Fruit fly (Drosophila melanogaster) whole organism, embryonic: ENCODE measurements around the gene Sfxn2.

Source experiments
- CG1024 ChIP-seq: fragments of 200-800 bp; sonication (Bioruptor generic); IDR thresholded peaks from 2 replicates; pipeline ENCODE4 v1.3.6; 2022; ENCODE audit warnings: missing biosample characterization, missing genetic modification characterization
- CG10543 ChIP-seq: fragments of 200-800 bp; sonication (Bioruptor generic); optimal IDR thresholded peaks from 3 replicates; lab custom pipeline; 2017; ENCODE audit warnings: missing biosample characterization, mild to moderate bottlenecking, missing genetic modification characterization, moderate library complexity
- CG11398 ChIP-seq: fragments of 200-800 bp; sonication (Bioruptor generic); optimal IDR thresholded peaks from 2 replicates; lab custom pipeline; 2016; ENCODE audit warnings: missing biosample characterization, missing genetic modification characterization
- CG11456 ChIP-seq: fragments of 200-800 bp; sonication (Bioruptor generic); IDR thresholded peaks from 3 replicates; pipeline ENCODE4 v1.3.6; 2022; ENCODE audit warnings: missing biosample characterization, missing genetic modification characterization
- CG11696 ChIP-seq: fragments of 200-800 bp; sonication (Bioruptor generic); IDR thresholded peaks from 2 replicates; pipeline ENCODE4 v1.3.6; 2022; ENCODE audit warnings: missing biosample characterization, missing genetic modification characterization
- CG12219 ChIP-seq: fragments of 200-800 bp; sonication (Bioruptor generic); optimal IDR thresholded peaks from 3 replicates; lab custom pipeline; 2018; ENCODE audit warnings: missing biosample characterization, mild to moderate bottlenecking, missing genetic modification characterization
- CG12299 ChIP-seq: fragments of 200-800 bp; sonication (Bioruptor generic); optimal IDR thresholded peaks from 2 replicates; lab custom pipeline; 2018; ENCODE audit warnings: missing biosample characterization, mild to moderate bottlenecking, missing genetic modification characterization
- CG13624 ChIP-seq: fragments of 200-800 bp; sonication (Bioruptor generic); optimal IDR thresholded peaks from 2 replicates; lab custom pipeline; 2016; ENCODE audit warnings: missing biosample characterization, missing genetic modification characterization
- CG15269 ChIP-seq: fragments of 200-800 bp; sonication (Bioruptor generic); optimal IDR thresholded peaks from 2 replicates; lab custom pipeline; 2018; ENCODE audit warnings: missing biosample characterization, mild to moderate bottlenecking, missing genetic modification characterization, moderate library complexity
- CG1647 ChIP-seq: fragments of 200-800 bp; sonication (Bioruptor generic); optimal IDR thresholded peaks from 3 replicates; lab custom pipeline; 2016; ENCODE audit warnings: missing biosample characterization, missing genetic modification characterization
- CG2875 ChIP-seq: fragments of 200-800 bp; sonication (Bioruptor generic); optimal IDR thresholded peaks from 2 replicates; lab custom pipeline; 2017; ENCODE audit warnings: missing biosample characterization, mild to moderate bottlenecking, missing genetic modification characterization, missing genetic modification reagents
- CG34224 ChIP-seq: fragments of 200-800 bp; sonication (Bioruptor generic); IDR thresholded peaks from 3 replicates; pipeline ENCODE4 v1.3.6; 2022; ENCODE audit warnings: missing biosample characterization, missing genetic modification characterization; ENCODE audit not compliant: partially characterized antibody
- CG3726 ChIP-seq: fragments of 200-800 bp; sonication (Bioruptor generic); IDR thresholded peaks from 3 replicates; pipeline ENCODE4, ENCODE4 v1.3.6; 2022; ENCODE audit warnings: missing biosample characterization, missing genetic modification characterization
- CG4404 ChIP-seq: fragments of 200-800 bp; sonication (Bioruptor generic); IDR thresholded peaks from 2 replicates; pipeline ENCODE4 v1.3.6; 2022; ENCODE audit warnings: missing biosample characterization, missing genetic modification characterization
- CG6791 ChIP-seq: fragments of 200-800 bp; sonication (Bioruptor generic); IDR thresholded peaks from 3 replicates; pipeline ENCODE4 v1.3.6; 2022; ENCODE audit warnings: missing biosample characterization, missing genetic modification characterization; ENCODE audit not compliant: partially characterized antibody
- CG8944 ChIP-seq: fragments of 200-800 bp; sonication (Bioruptor generic); optimal IDR thresholded peaks from 3 replicates; lab custom pipeline; 2016; ENCODE audit warnings: missing biosample characterization, missing genetic modification characterization
- Fer1 ChIP-seq: fragments of 200-800 bp; sonication (Bioruptor generic); optimal IDR thresholded peaks from 2 replicates; lab custom pipeline; 2017; ENCODE audit warnings: missing biosample characterization, mild to moderate bottlenecking, missing genetic modification characterization
- HHEX ChIP-seq: fragments of 200-800 bp; sonication (Bioruptor generic); optimal IDR thresholded peaks from 3 replicates; lab custom pipeline; 2017; ENCODE audit warnings: missing biosample characterization, mild to moderate bottlenecking, missing genetic modification characterization, missing genetic modification reagents
- Hr3 ChIP-seq: fragments of 200-800 bp; sonication (Bioruptor generic); optimal IDR thresholded peaks from 3 replicates; lab custom pipeline; 2016; ENCODE audit warnings: missing biosample characterization, missing genetic modification characterization
- Hr78 ChIP-seq, 2 experiments: fragments of 200-800 bp in 1 of 2; fragments of >200 bp in 1 of 2; sonication (Bioruptor generic) in 1 of 2; optimal IDR thresholded peaks; 2 replicates each; lab custom pipeline; 2017 to 2019; ENCODE audit warnings: missing biosample characterization in 2 of 2, missing genetic modification characterization in 2 of 2, mild to moderate bottlenecking in 1 of 2, moderate library complexity in 1 of 2
- Jarid2 ChIP-seq: fragments of 200-800 bp; sonication (Bioruptor generic); optimal IDR thresholded peaks from 3 replicates; lab custom pipeline; 2017; ENCODE audit warnings: mild to moderate bottlenecking, missing biosample characterization, missing genetic modification reagents, missing genetic modification characterization
- Kr ChIP-seq: fragments of 200-800 bp; sonication (Bioruptor generic); optimal IDR thresholded peaks from 2 replicates; lab custom pipeline; 2017; ENCODE audit warnings: missing biosample characterization, mild to moderate bottlenecking, missing genetic modification characterization
- MBD-R2 ChIP-seq: fragments of 200-800 bp; sonication (Bioruptor generic); IDR thresholded peaks from 2 replicates; pipeline ENCODE4 v1.3.6; 2022; ENCODE audit warnings: missing biosample characterization, missing genetic modification characterization
- Meics ChIP-seq: fragments of 200-800 bp; sonication (Bioruptor generic); optimal IDR thresholded peaks from 2 replicates; lab custom pipeline; 2017; ENCODE audit warnings: missing biosample characterization, mild to moderate bottlenecking, missing genetic modification characterization
- NFAT ChIP-seq: fragments of 200-800 bp; sonication (Bioruptor generic); IDR thresholded peaks from 2 replicates; pipeline ENCODE4 v1.3.6; 2022; ENCODE audit warnings: missing biosample characterization, missing genetic modification characterization
- Opbp ChIP-seq: fragments of 200-800 bp; sonication (Bioruptor generic); IDR thresholded peaks from 3 replicates; pipeline ENCODE4 v1.3.6; 2022; ENCODE audit warnings: missing biosample characterization, missing genetic modification characterization; ENCODE audit not compliant: partially characterized antibody
- Rfx ChIP-seq: fragments of 200-800 bp; sonication (Bioruptor generic); IDR thresholded peaks from 2 replicates; pipeline ENCODE4 v1.3.6; 2022; ENCODE audit warnings: missing biosample characterization, missing genetic modification characterization
- Rx ChIP-seq: fragments of 200-800 bp; sonication (Bioruptor generic); IDR thresholded peaks from 2 replicates; pipeline ENCODE4 v1.3.6; 2022; ENCODE audit warnings: missing biosample characterization, missing genetic modification characterization
- Sry-β ChIP-seq: fragments of 200-800 bp; sonication (Bioruptor generic); optimal IDR thresholded peaks from 2 replicates; lab custom pipeline; 2018; ENCODE audit warnings: missing biosample characterization, mild to moderate bottlenecking, missing genetic modification characterization, moderate library complexity
- Tbp ChIP-seq: fragments of >200 bp; optimal IDR thresholded peaks from 2 replicates; lab custom pipeline; 2018; ENCODE audit warnings: missing biosample characterization, missing genetic modification characterization
- Xbp1 ChIP-seq: fragments of 200-800 bp; sonication (Bioruptor generic); optimal IDR thresholded peaks from 3 replicates; lab custom pipeline; 2016; ENCODE audit warnings: missing biosample characterization, mild to moderate bottlenecking, missing genetic modification characterization
- ase ChIP-seq: fragments of 200-800 bp; sonication (Bioruptor generic); IDR thresholded peaks from 3 replicates; pipeline ENCODE4 v1.3.6; 2022; ENCODE audit warnings: missing biosample characterization, missing genetic modification characterization
- br ChIP-seq: fragments of >200 bp; optimal IDR thresholded peaks from 2 replicates; lab custom pipeline; 2017
- crc ChIP-seq: fragments of 200-800 bp; sonication (Bioruptor generic); optimal IDR thresholded peaks from 2 replicates; lab custom pipeline; 2016; ENCODE audit warnings: missing biosample characterization, missing genetic modification characterization
- dan ChIP-seq: fragments of 200-800 bp; sonication (Bioruptor generic); IDR thresholded peaks from 2 replicates; pipeline ENCODE4 v1.3.6; 2022; ENCODE audit warnings: missing biosample characterization, missing genetic modification characterization
- dmrt99B ChIP-seq: fragments of 200-800 bp; sonication (Bioruptor generic); optimal IDR thresholded peaks from 2 replicates; lab custom pipeline; 2018; ENCODE audit warnings: missing biosample characterization, mild to moderate bottlenecking, missing genetic modification characterization, moderate library complexity
- esg ChIP-seq: fragments of 200-800 bp; sonication (Bioruptor generic); conservative IDR thresholded peaks from 2 replicates; pipeline ENCODE4 v1.3.6; 2022; ENCODE audit warnings: missing biosample characterization, missing genetic modification characterization
- ftz-f1 ChIP-seq: fragments of 200-800 bp; sonication (Bioruptor generic); optimal IDR thresholded peaks from 2 replicates; lab custom pipeline; 2016; ENCODE audit warnings: missing biosample characterization, missing genetic modification characterization
- gcm2 ChIP-seq: fragments of 200-800 bp; sonication (Bioruptor generic); optimal IDR thresholded peaks from 2 replicates; lab custom pipeline; 2016; ENCODE audit warnings: missing biosample characterization, missing genetic modification characterization
- jigr1 ChIP-seq: fragments of 200-800 bp; sonication (Bioruptor generic); IDR thresholded peaks from 3 replicates; pipeline ENCODE4 v1.3.6; 2022; ENCODE audit warnings: missing biosample characterization, missing genetic modification characterization
- knrl ChIP-seq: fragments of 200-800 bp; sonication (Bioruptor generic); IDR thresholded peaks from 3 replicates; pipeline ENCODE4 v1.3.6; 2022; ENCODE audit warnings: missing biosample characterization, missing genetic modification characterization; ENCODE audit not compliant: partially characterized antibody
- lbe ChIP-seq: fragments of 200-800 bp; sonication (Bioruptor generic); optimal IDR thresholded peaks from 2 replicates; lab custom pipeline; 2016; ENCODE audit warnings: missing biosample characterization, mild to moderate bottlenecking, missing genetic modification characterization
- nmo ChIP-seq: fragments of 200-800 bp; sonication (Bioruptor generic); optimal IDR thresholded peaks from 2 replicates; lab custom pipeline; 2018; ENCODE audit warnings: missing biosample characterization, mild to moderate bottlenecking, missing genetic modification characterization, moderate library complexity
- pzg ChIP-seq: fragments of 200-800 bp; sonication (Bioruptor generic); optimal IDR thresholded peaks from 3 replicates; lab custom pipeline; 2018; ENCODE audit warnings: missing biosample characterization, mild to moderate bottlenecking, missing genetic modification characterization, moderate library complexity
- run ChIP-seq: fragments of 200-800 bp; sonication (Bioruptor generic); optimal IDR thresholded peaks from 3 replicates; lab custom pipeline; 2018; ENCODE audit warnings: missing biosample characterization, mild to moderate bottlenecking, missing genetic modification characterization
- sens-2 ChIP-seq: fragments of 200-800 bp; sonication (Bioruptor generic); IDR thresholded peaks from 2 replicates; pipeline ENCODE4 v1.3.6; 2022; ENCODE audit warnings: missing biosample characterization, missing genetic modification characterization
- seq ChIP-seq: fragments of 200-800 bp; sonication (Bioruptor generic); IDR thresholded peaks from 2 replicates; pipeline ENCODE4 v1.3.6; 2022; ENCODE audit warnings: missing biosample characterization, missing genetic modification characterization
- tap ChIP-seq: fragments of 200-800 bp; optimal IDR thresholded peaks from 3 replicates; lab custom pipeline; 2019; ENCODE audit warnings: missing biosample characterization, mild to moderate bottlenecking, missing genetic modification characterization, moderate library complexity
- unc-4 ChIP-seq: fragments of 200-800 bp; sonication (Bioruptor generic); IDR thresholded peaks from 2 replicates; pipeline ENCODE4 v1.3.6; 2022; ENCODE audit warnings: missing biosample characterization, missing genetic modification characterization; ENCODE audit not compliant: partially characterized antibody

Gene Sfxn2

dm6 chr3L:19092125-19093058 is 29.4 kb downstream of the Sfxn2 start, which contains the start of gene MESR6 (continued):
- TF ChIP-seq CG12299 = no peak
- no peak for TF ChIP-seq sens-2 (GFP tag; lab: Robert Waterston, UW)
- no peak for TF ChIP-seq Sry-β (GFP tag; lab: Kevin White, UChicago)
- peak; percentile 85 for TF ChIP-seq Opbp
- no peak for TF ChIP-seq ase
- no peak for TF ChIP-seq CG11696 (GFP tag; lab: Robert Waterston, UW)
- peak; percentile 56 for TF ChIP-seq nmo (GFP tag; lab: Kevin White, UChicago)
- no peak for TF ChIP-seq CG8944
- TF ChIP-seq Hr3 (GFP tag; lab: Kevin White, UChicago) = no peak
- peak; percentile 2 for TF ChIP-seq Xbp1 (GFP tag; lab: Kevin White, UChicago)
- TF ChIP-seq Rfx = peak; percentile 4; the same call in 1 of the 2 replicates
- peak; percentile 21 for TF ChIP-seq lbe (GFP tag; lab: Kevin White, UChicago)
- no peak for TF ChIP-seq run (tag; lab: Kevin White, UChicago)
- TF ChIP-seq Fer1 (GFP tag; lab: Kevin White, UChicago) = no peak
- no peak for TF ChIP-seq CG13624 (GFP tag; lab: Kevin White, UChicago)
- no peak for TF ChIP-seq CG2875
- TF ChIP-seq Tbp (GFP tag; lab: Kevin White, UChicago) = no peak
- no peak for TF ChIP-seq br (lab: Kevin White, UChicago)
- TF ChIP-seq crc (GFP tag; lab: Kevin White, UChicago) = no peak
- TF ChIP-seq CG10543 = no peak
- TF ChIP-seq CG1647 (GFP tag; lab: Kevin White, UChicago) = peak; percentile 16
- TF ChIP-seq Jarid2 (GFP tag; lab: Kevin White, UChicago) = no peak
- no peak for TF ChIP-seq CG3726 (GFP tag; lab: Robert Waterston, UW)
- peak; percentile 59 for TF ChIP-seq CG15269 (tag; lab: Kevin White, UChicago)
- TF ChIP-seq Rx (GFP tag; lab: Robert Waterston, UW) = no peak
- TF ChIP-seq MBD-R2 (GFP tag; lab: Robert Waterston, UW) = peak; percentile 93
- TF ChIP-seq NFAT (GFP tag; lab: Robert Waterston, UW) = no peak
- no peak for TF ChIP-seq jigr1 (GFP tag; lab: Robert Waterston, UW)
- no peak for TF ChIP-seq Kr (GFP tag; lab: Kevin White, UChicago)
- TF ChIP-seq gcm2 = no peak
- TF ChIP-seq pzg (GFP tag; lab: Kevin White, UChicago) = peak; percentile 95
- no peak for TF ChIP-seq Hr78 (GFP tag; optimal IDR thresholded peaks at IDR 0.05; lab: Kevin White, UChicago)
- no peak for TF ChIP-seq CG4404 (GFP tag; lab: Robert Waterston, UW)
- TF ChIP-seq CG6791 = peak; percentile 84
- peak; percentile 54 for TF ChIP-seq dmrt99B
- no peak for TF ChIP-seq esg (GFP tag; lab: Robert Waterston, UW)
- TF ChIP-seq CG34224 (GFP tag; lab: Robert Waterston, UW) = peak; percentile 92
- no peak for TF ChIP-seq dan (GFP tag; lab: Robert Waterston, UW)
- TF ChIP-seq tap (tag; lab: Kevin White, UChicago) = no peak
- TF ChIP-seq CG11398 = no peak
- TF ChIP-seq knrl (GFP tag; lab: Robert Waterston, UW) = peak; percentile 81
- TF ChIP-seq CG1024 (GFP tag; lab: Robert Waterston, UW) = no peak
- no peak; the same call in 1 of the 2 replicates for TF ChIP-seq seq (GFP tag; lab: Robert Waterston, UW)
- peak; percentile 16 for TF ChIP-seq ftz-f1 (GFP tag; lab: Kevin White, UChicago)
- peak; percentile 85 for TF ChIP-seq unc-4 (GFP tag; lab: Robert Waterston, UW)
- TF ChIP-seq HHEX (GFP tag; lab: Kevin White, UChicago) = peak; percentile 37
- 0 out of 3 replicates have a peak, but pooled peaks have one; percentile 65 for TF ChIP-seq CG11456 (GFP tag; lab: Robert Waterston, UW)
- TF ChIP-seq Meics (GFP tag; lab: Kevin White, UChicago) = peak; percentile 54
- no peak for TF ChIP-seq CG12219 (GFP tag; lab: Kevin White, UChicago)
